Fruit fly (Drosophila melanogaster) whole organism, embryonic: Measurements from ENCODE around the gene CG15283.

Source experiments
- ATbp ChIP-seq: fragments of 200-800 bp; sonication (Bioruptor generic); optimal IDR thresholded peaks from 2 replicates; lab custom pipeline; 2017; ENCODE audit warnings: missing biosample characterization, mild to moderate bottlenecking, missing genetic modification characterization, missing genetic modification reagents
- Abd-B ChIP-seq: fragments of 200-800 bp; sonication (Bioruptor generic); optimal IDR thresholded peaks from 2 replicates; lab custom pipeline; 2018; ENCODE audit warnings: missing biosample characterization, mild to moderate bottlenecking, missing genetic modification characterization, moderate library complexity
- Ada2b ChIP-seq: fragments of 200-800 bp; sonication (Bioruptor generic); IDR thresholded peaks from 2 replicates; pipeline ENCODE4 v1.3.6; 2022; ENCODE audit warnings: missing biosample characterization, missing genetic modification characterization
- CG10979 ChIP-seq: fragments of 200-800 bp; sonication (Bioruptor generic); optimal IDR thresholded peaks from 2 replicates; lab custom pipeline; 2018; ENCODE audit warnings: missing biosample characterization, mild to moderate bottlenecking, missing genetic modification characterization, moderate library complexity
- CG16815 ChIP-seq: fragments of 200-800 bp; sonication (Bioruptor generic); optimal IDR thresholded peaks from 3 replicates; lab custom pipeline; 2017; ENCODE audit warnings: missing biosample characterization, mild to moderate bottlenecking, missing genetic modification characterization
- CG16863 ChIP-seq: fragments of 200-800 bp; sonication (Bioruptor generic); optimal IDR thresholded peaks from 3 replicates; lab custom pipeline; 2016; ENCODE audit warnings: missing biosample characterization, missing genetic modification characterization
- CG2202 ChIP-seq: fragments of 200-800 bp; sonication (Bioruptor generic); optimal IDR thresholded peaks from 2 replicates; lab custom pipeline; 2018; ENCODE audit warnings: missing biosample characterization, mild to moderate bottlenecking, missing genetic modification characterization
- CG33213 ChIP-seq: fragments of 200-800 bp; sonication (Bioruptor generic); optimal IDR thresholded peaks from 3 replicates; lab custom pipeline; 2016; ENCODE audit warnings: missing biosample characterization, missing genetic modification characterization
- CG3838 ChIP-seq: fragments of 200-800 bp; sonication (Bioruptor generic); optimal IDR thresholded peaks from 3 replicates; lab custom pipeline; 2016; ENCODE audit warnings: missing biosample characterization, missing genetic modification characterization
- CG4360 ChIP-seq: fragments of 200-800 bp; sonication (Bioruptor generic); IDR thresholded peaks from 2 replicates; pipeline ENCODE4 v1.3.6; 2022; ENCODE audit warnings: missing biosample characterization, missing genetic modification characterization
- CG9817 ChIP-seq: fragments of 200-800 bp; sonication (Bioruptor generic); optimal IDR thresholded peaks from 2 replicates; lab custom pipeline; 2018; ENCODE audit warnings: missing biosample characterization, mild to moderate bottlenecking, missing genetic modification characterization, moderate library complexity
- Camta ChIP-seq: fragments of 200-800 bp; sonication (Bioruptor generic); optimal IDR thresholded peaks from 2 replicates; lab custom pipeline; 2016; ENCODE audit warnings: missing biosample characterization, missing genetic modification characterization
- Deaf1 ChIP-seq: fragments of 200-800 bp; optimal IDR thresholded peaks from 3 replicates; lab custom pipeline; 2019; ENCODE audit warnings: missing biosample characterization, mild to moderate bottlenecking, missing genetic modification characterization, moderate library complexity
- Dref ChIP-seq: fragments of 200-800 bp; sonication (Bioruptor generic); IDR thresholded peaks from 2 replicates; pipeline ENCODE4 v1.3.6; 2022; ENCODE audit warnings: missing biosample characterization, missing genetic modification characterization
- Drgx ChIP-seq: fragments of 200-800 bp; sonication (Bioruptor generic); IDR thresholded peaks from 2 replicates; pipeline ENCODE4 v1.3.6; 2022; ENCODE audit warnings: missing biosample characterization, missing genetic modification characterization
- Elba2 ChIP-seq: fragments of 200-800 bp; sonication (Bioruptor generic); optimal IDR thresholded peaks from 3 replicates; lab custom pipeline; 2016; ENCODE audit warnings: missing biosample characterization, missing genetic modification characterization
- Ets97D ChIP-seq: fragments of 200-800 bp; sonication (Bioruptor generic); optimal IDR thresholded peaks from 3 replicates; lab custom pipeline; 2016; ENCODE audit warnings: missing biosample characterization, missing genetic modification characterization
- HLHmδ ChIP-seq: fragments of 200-800 bp; sonication (Bioruptor generic); optimal IDR thresholded peaks from 2 replicates; lab custom pipeline; 2018; ENCODE audit warnings: missing biosample characterization, mild to moderate bottlenecking, missing genetic modification characterization, moderate library complexity
- Hand ChIP-seq: fragments of 200-800 bp; sonication (Bioruptor generic); optimal IDR thresholded peaks from 2 replicates; lab custom pipeline; 2017; ENCODE audit warnings: mild to moderate bottlenecking, missing biosample characterization, missing genetic modification reagents, missing genetic modification characterization
- Hsf ChIP-seq: fragments of 200-800 bp; sonication (Bioruptor generic); optimal IDR thresholded peaks from 3 replicates; lab custom pipeline; 2016; ENCODE audit warnings: missing biosample characterization, missing genetic modification characterization
- Lim3 ChIP-seq: fragments of 200-800 bp; sonication (Bioruptor generic); IDR thresholded peaks from 2 replicates; pipeline ENCODE4 v1.3.6; 2022; ENCODE audit warnings: missing biosample characterization, missing genetic modification characterization
- Mrtf ChIP-seq: fragments of 200-800 bp; sonication (Bioruptor generic); IDR thresholded peaks from 3 replicates; pipeline ENCODE4 v1.3.6; 2022; ENCODE audit warnings: missing biosample characterization, missing genetic modification characterization
- NC2β ChIP-seq: fragments of 200-800 bp; sonication (Bioruptor generic); optimal IDR thresholded peaks from 2 replicates; lab custom pipeline; 2016; ENCODE audit warnings: missing biosample characterization, missing genetic modification characterization
- Scr ChIP-seq: fragments of 200-800 bp; sonication (Bioruptor generic); IDR thresholded peaks from 2 replicates; pipeline ENCODE4 v1.3.6; 2022; ENCODE audit warnings: missing biosample characterization, missing genetic modification characterization; ENCODE audit not compliant: partially characterized antibody
- Ssrp ChIP-seq: fragments of 200-800 bp; sonication (Bioruptor generic); optimal IDR thresholded peaks from 2 replicates; lab custom pipeline; 2018; ENCODE audit warnings: missing biosample characterization, mild to moderate bottlenecking, missing genetic modification characterization, moderate library complexity
- Usf ChIP-seq: fragments of 200-800 bp; sonication (Bioruptor generic); optimal IDR thresholded peaks from 2 replicates; lab custom pipeline; 2017; ENCODE audit warnings: missing genotype, missing biosample characterization, missing genetic modification characterization
- abd-A ChIP-seq: fragments of 200-800 bp; sonication (Bioruptor generic); optimal IDR thresholded peaks from 3 replicates; lab custom pipeline; 2019; ENCODE audit warnings: missing biosample characterization, mild to moderate bottlenecking, missing genetic modification characterization, moderate library complexity
- ase ChIP-seq: fragments of 200-800 bp; sonication (Bioruptor generic); IDR thresholded peaks from 3 replicates; pipeline ENCODE4 v1.3.6; 2022; ENCODE audit warnings: missing biosample characterization, missing genetic modification characterization
- ato ChIP-seq: fragments of 200-800 bp; sonication (Bioruptor generic); IDR thresholded peaks from 2 replicates; pipeline ENCODE4 v1.3.6; 2022; ENCODE audit warnings: missing biosample characterization, missing genetic modification characterization; ENCODE audit not compliant: partially characterized antibody
- bab2 ChIP-seq: fragments of 200-800 bp; sonication (Bioruptor generic); optimal IDR thresholded peaks from 2 replicates; lab custom pipeline; 2016; ENCODE audit warnings: missing biosample characterization, missing genetic modification characterization
- bowl ChIP-seq: fragments of 200-800 bp; sonication (Bioruptor generic); IDR thresholded peaks from 2 replicates; pipeline ENCODE4 v1.3.6; 2022; ENCODE audit warnings: missing biosample characterization, missing genetic modification characterization
- cwo ChIP-seq: fragments of 200-800 bp; sonication (Bioruptor generic); optimal IDR thresholded peaks from 3 replicates; lab custom pipeline; 2017; ENCODE audit warnings: missing biosample characterization, missing genetic modification characterization, mild to moderate bottlenecking, moderate library complexity, missing genetic modification reagents
- emc ChIP-seq: fragments of 200-800 bp; sonication (Bioruptor generic); optimal IDR thresholded peaks from 2 replicates; lab custom pipeline; 2016; ENCODE audit warnings: missing biosample characterization, missing genetic modification characterization
- en ChIP-seq: fragments of 200-800 bp; sonication (Bioruptor generic); optimal IDR thresholded peaks from 2 replicates; lab custom pipeline; 2016; ENCODE audit warnings: missing biosample characterization, missing genetic modification characterization
- eve ChIP-seq, 2 experiments: fragments of >200 bp; optimal IDR thresholded peaks; 2 replicates each; lab custom pipeline; 2017; ENCODE audit warnings: missing biosample characterization in 2 of 2, missing genetic modification characterization in 2 of 2
- gfzf ChIP-seq: fragments of 200-800 bp; sonication (Bioruptor generic); optimal IDR thresholded peaks from 2 replicates; lab custom pipeline; 2016; ENCODE audit warnings: missing biosample characterization, mild to moderate bottlenecking, missing genetic modification characterization, moderate library complexity
- klu ChIP-seq: fragments of 200-800 bp; sonication (Bioruptor generic); IDR thresholded peaks from 2 replicates; pipeline ENCODE4 v1.3.6; 2022; ENCODE audit warnings: missing biosample characterization, missing genetic modification characterization
- luna ChIP-seq: fragments of 200-800 bp; sonication (Bioruptor generic); optimal IDR thresholded peaks from 2 replicates; lab custom pipeline; 2016; ENCODE audit warnings: missing biosample characterization, missing genetic modification characterization
- nau ChIP-seq: fragments of 200-800 bp; sonication (Bioruptor generic); optimal IDR thresholded peaks from 3 replicates; lab custom pipeline; 2017; ENCODE audit warnings: missing biosample characterization, mild to moderate bottlenecking, missing genetic modification characterization, missing genetic modification reagents
- nerfin-2 ChIP-seq: fragments of 200-800 bp; sonication (Bioruptor generic); IDR thresholded peaks from 2 replicates; pipeline ENCODE4 v1.3.6; 2022; ENCODE audit warnings: missing biosample characterization, missing genetic modification characterization; ENCODE audit not compliant: partially characterized antibody
- org-1 ChIP-seq: fragments of 200-800 bp; sonication (Bioruptor generic); optimal IDR thresholded peaks from 2 replicates; lab custom pipeline; 2017; ENCODE audit warnings: missing biosample characterization, missing genetic modification characterization
- peb ChIP-seq: fragments of 200-800 bp; sonication (Bioruptor generic); IDR thresholded peaks from 2 replicates; pipeline ENCODE4 v1.3.6; 2022; ENCODE audit warnings: missing biosample characterization, missing genetic modification characterization
- phol ChIP-seq: fragments of 200-800 bp; sonication (Bioruptor generic); optimal IDR thresholded peaks from 3 replicates; lab custom pipeline; 2018; ENCODE audit warnings: missing biosample characterization, mild to moderate bottlenecking, missing genetic modification characterization, moderate library complexity
- sisA ChIP-seq: fragments of 200-800 bp; sonication (Bioruptor generic); IDR thresholded peaks from 2 replicates; pipeline ENCODE4 v1.3.6; 2022; ENCODE audit warnings: missing biosample characterization, missing genetic modification characterization
- slou ChIP-seq: fragments of 200-800 bp; sonication (Bioruptor generic); optimal IDR thresholded peaks from 3 replicates; lab custom pipeline; 2016; ENCODE audit warnings: missing biosample characterization, missing genetic modification characterization
- so ChIP-seq: fragments of 200-800 bp; sonication (Bioruptor generic); IDR thresholded peaks from 3 replicates; pipeline ENCODE4 v1.3.6; 2022; ENCODE audit warnings: missing biosample characterization, missing genetic modification characterization
- sob ChIP-seq: fragments of 200-800 bp; sonication (Bioruptor generic); IDR thresholded peaks from 2 replicates; pipeline ENCODE4 v1.3.6; 2022; ENCODE audit warnings: missing biosample characterization, missing genetic modification characterization
- tin ChIP-seq: fragments of 200-800 bp; sonication (Bioruptor generic); optimal IDR thresholded peaks from 3 replicates; lab custom pipeline; 2016; ENCODE audit warnings: missing biosample characterization, missing genetic modification characterization
- tup ChIP-seq: fragments of 200-800 bp; sonication (Bioruptor generic); optimal IDR thresholded peaks from 2 replicates; lab custom pipeline; 2016; ENCODE audit warnings: missing biosample characterization, mild to moderate bottlenecking, missing genetic modification characterization, moderate library complexity
- unc-4 ChIP-seq: fragments of 200-800 bp; sonication (Bioruptor generic); IDR thresholded peaks from 2 replicates; pipeline ENCODE4 v1.3.6; 2022; ENCODE audit warnings: missing biosample characterization, missing genetic modification characterization; ENCODE audit not compliant: partially characterized antibody
- wor ChIP-seq: fragments of 200-800 bp; sonication (Bioruptor generic); IDR thresholded peaks from 2 replicates; pipeline ENCODE4 v1.3.6; 2022; ENCODE audit warnings: missing biosample characterization, missing genetic modification characterization

Gene CG15283

dm6 chr2L:14409428-14409933 is 41.2 kb downstream of the CG15283 start, which contains the start of gene elB (continued):
- TF ChIP-seq Ets97D (GFP tag; lab: Kevin White, UChicago) (no peak), Lim3 (GFP tag; lab: Robert Waterston, UW) (no peak), abd-A (tag; lab: Kevin White, UChicago) (peak; percentile 81), Usf (GFP tag; lab: Kevin White, UChicago) (no peak), Scr (GFP tag; lab: Robert Waterston, UW) (peak; percentile 52), bowl (GFP tag; lab: Robert Waterston, UW) (0 out of 2 replicates have a peak, but pooled peaks have one; percentile 13), eve (GFP tag; optimal IDR thresholded peaks at IDR 0.05; lab: Kevin White, UChicago) (no peak), ATbp (GFP tag; lab: Kevin White, UChicago) (no peak), gfzf (GFP tag; lab: Kevin White, UChicago) (no peak), Dref (no peak), Ada2b (GFP tag; lab: Robert Waterston, UW) (no peak), emc (GFP tag; lab: Kevin White, UChicago) (no peak), wor (GFP tag; lab: Robert Waterston, UW) (no peak), luna (GFP tag; lab: Kevin White, UChicago) (no peak), Drgx (GFP tag; lab: Robert Waterston, UW) (peak; percentile 68), peb (GFP tag; lab: Robert Waterston, UW) (0 out of 2 replicates have a peak, but pooled peaks have one; percentile 13), slou (no peak), en (GFP tag; lab: Kevin White, UChicago) (no peak), nau (GFP tag; lab: Kevin White, UChicago) (peak; percentile 23), klu (GFP tag; lab: Robert Waterston, UW) (no peak), CG9817 (no peak), NC2β (GFP tag; lab: Kevin White, UChicago) (no peak), tup (GFP tag; lab: Kevin White, UChicago) (no peak), CG33213 (no peak), sisA (GFP tag; lab: Robert Waterston, UW) (no peak), CG10979 (no peak), Mrtf (GFP tag; lab: Robert Waterston, UW) (no peak), CG16815 (GFP tag; lab: Kevin White, UChicago) (no peak), Deaf1 (tag; lab: Kevin White, UChicago) (peak; percentile 75), Ssrp (tag; lab: Kevin White, UChicago) (no peak), tin (GFP tag; lab: Kevin White, UChicago) (no peak), Abd-B (GFP tag; lab: Kevin White, UChicago) (no peak), nerfin-2 (GFP tag; lab: Robert Waterston, UW) (no peak), Hsf (GFP tag; lab: Kevin White, UChicago) (no peak), CG2202 (tag; lab: Kevin White, UChicago) (no peak), CG16863 (no peak), HLHmδ (GFP tag; lab: Kevin White, UChicago) (no peak), so (GFP tag; lab: Robert Waterston, UW) (peak; percentile 43; the same call in 1 of the 3 replicates), phol (tag; lab: Kevin White, UChicago) (no peak), sob (GFP tag; lab: Robert Waterston, UW) (peak; percentile 64; the same call in 1 of the 2 replicates), ase (GFP tag; lab: Robert Waterston, UW) (no peak), CG4360 (GFP tag; lab: Robert Waterston, UW) (peak; percentile 86), CG3838 (GFP tag; lab: Kevin White, UChicago) (no peak), unc-4 (GFP tag; lab: Robert Waterston, UW) (peak; percentile 68; the same call in 1 of the 2 replicates), Camta (GFP tag; lab: Kevin White, UChicago) (no peak), cwo (GFP tag; lab: Kevin White, UChicago) (no peak), Hand (peak; percentile 0), Elba2 (no peak), org-1 (GFP tag; lab: Kevin White, UChicago) (no peak), bab2 (GFP tag; lab: Kevin White, UChicago) (no peak), ato (0 out of 2 replicates have a peak, but pooled peaks have one; percentile 29)
